Worm (Caenorhabditis elegans) whole organism, young adult: ENCODE measurements around the gene nep-15.
A peak's percentile ranks its signal among the peaks of the same experiment; 100 is the strongest.

Experiments
- B0336.3 ChIP-seq: fragments of 200-800 bp; sonication (Bioruptor generic); IDR thresholded peaks from 2 replicates; pipeline ENCODE4 v1.3.6; 2022; ENCODE audit warnings: missing genetic modification characterization, missing compliant biosample characterization
- C06A6.2 ChIP-seq: fragments of 200-800 bp; sonication (Bioruptor generic); conservative IDR thresholded peaks from 2 replicates; pipeline ENCODE4 v1.3.6; 2022; ENCODE audit warnings: missing genetic modification characterization, missing compliant biosample characterization
- D2030.7 ChIP-seq: fragments of 200-800 bp; sonication (Bioruptor generic); IDR thresholded peaks from 2 replicates; pipeline ENCODE4 v1.3.6; 2022; ENCODE audit warnings: missing genetic modification reagents, missing genetic modification characterization, missing compliant biosample characterization
- F22D6.2 ChIP-seq: sonication (generic microtip); optimal IDR thresholded peaks from 2 replicates; lab custom pipeline; 2016; ENCODE audit warnings: mild to moderate bottlenecking, missing genetic modification characterization, missing compliant biosample characterization
- F23B12.7 ChIP-seq: sonication (generic microtip); optimal IDR thresholded peaks from 2 replicates; lab custom pipeline; 2017; ENCODE audit warnings: missing genetic modification characterization, mild to moderate bottlenecking, missing compliant biosample characterization, antibody characterized with exemption, moderate library complexity; ENCODE audit not compliant: insufficient read depth
- F33H1.4 ChIP-seq: fragments of 200-800 bp; sonication (Bioruptor generic); IDR thresholded peaks from 2 replicates; pipeline ENCODE4 v1.3.6; 2022; ENCODE audit warnings: missing genetic modification reagents, missing genetic modification characterization, missing compliant biosample characterization
- F39B2.1 ChIP-seq: fragments of 200-800 bp; sonication (Bioruptor generic); IDR thresholded peaks from 2 replicates; pipeline ENCODE4 v1.3.6; 2022; ENCODE audit warnings: missing genetic modification reagents, missing genetic modification characterization, missing compliant biosample characterization
- F57A8.1 ChIP-seq: fragments of 200-800 bp; sonication (Bioruptor generic); optimal IDR thresholded peaks from 2 replicates; lab custom pipeline; 2018; ENCODE audit warnings: mild to moderate bottlenecking, missing genetic modification characterization, moderate library complexity, missing compliant biosample characterization
- F57C9.4 ChIP-seq: sonication (generic microtip); optimal IDR thresholded peaks from 2 replicates; lab custom pipeline; 2017; ENCODE audit warnings: mild to moderate bottlenecking, missing genetic modification characterization, missing compliant biosample characterization
- T07F8.4 ChIP-seq: sonication (generic microtip); optimal IDR thresholded peaks from 2 replicates; lab custom pipeline; 2016; ENCODE audit warnings: mild to moderate bottlenecking, missing genetic modification characterization, moderate library complexity, missing compliant biosample characterization
- T26A5.8 ChIP-seq: sonication (generic microtip); optimal IDR thresholded peaks from 2 replicates; lab custom pipeline; 2016; ENCODE audit warnings: missing genetic modification characterization, missing compliant biosample characterization
- Y56A3A.18 ChIP-seq: fragments of 200-800 bp; sonication (Bioruptor generic); IDR thresholded peaks from 2 replicates; pipeline ENCODE4 v1.3.6; 2022; ENCODE audit warnings: missing genetic modification reagents, missing genetic modification characterization, missing compliant biosample characterization
- Y79H2A.3 ChIP-seq: fragments of 200-800 bp; sonication (Bioruptor generic); conservative IDR thresholded peaks from 2 replicates; pipeline ENCODE4 v1.3.6; 2022; ENCODE audit warnings: missing genetic modification reagents, missing genetic modification characterization, missing compliant biosample characterization
- akir-1 ChIP-seq: fragments of 200-800 bp; sonication (Bioruptor generic); optimal IDR thresholded peaks from 2 replicates; lab custom pipeline; 2018; ENCODE audit warnings: mild to moderate bottlenecking, missing genetic modification characterization, moderate library complexity, missing compliant biosample characterization
- athp-1 ChIP-seq: sonication (generic microtip); optimal IDR thresholded peaks from 2 replicates; lab custom pipeline; 2017; ENCODE audit warnings: mild to moderate bottlenecking, missing genetic modification characterization, missing compliant biosample characterization
- attf-6 ChIP-seq: fragments of 200-800 bp; sonication (Bioruptor generic); IDR thresholded peaks from 2 replicates; pipeline ENCODE4 v1.3.6; 2022; ENCODE audit warnings: missing genetic modification reagents, missing genetic modification characterization, missing compliant biosample characterization
- bed-1 ChIP-seq: fragments of 200-800 bp; sonication (Bioruptor generic); IDR thresholded peaks from 2 replicates; pipeline ENCODE4 v1.3.6; 2022; ENCODE audit warnings: missing genetic modification reagents, missing genetic modification characterization, missing compliant biosample characterization
- bed-2 ChIP-seq: fragments of 200-800 bp; sonication (Bioruptor generic); IDR thresholded peaks from 2 replicates; pipeline ENCODE4 v1.3.6; 2022; ENCODE audit warnings: missing genetic modification reagents, missing genetic modification characterization, missing compliant biosample characterization
- ceh-27 ChIP-seq: fragments of 200-800 bp; sonication (Bioruptor generic); optimal IDR thresholded peaks from 2 replicates; lab custom pipeline; 2018; ENCODE audit warnings: mild to moderate bottlenecking, missing genetic modification characterization, moderate library complexity, missing compliant biosample characterization
- dox-1 ChIP-seq: fragments of 200-800 bp; sonication (Bioruptor generic); IDR thresholded peaks from 2 replicates; pipeline ENCODE4 v1.3.6; 2022; ENCODE audit warnings: missing genetic modification reagents, missing genetic modification characterization, missing compliant biosample characterization
- ekl-4 ChIP-seq: fragments of 200-800 bp; sonication (Bioruptor generic); IDR thresholded peaks from 2 replicates; pipeline ENCODE4 v1.3.6; 2022; ENCODE audit warnings: missing genetic modification reagents, missing genetic modification characterization, missing compliant biosample characterization
- gei-17 ChIP-seq: fragments of 200-800 bp; sonication (Bioruptor generic); optimal IDR thresholded peaks from 2 replicates; lab custom pipeline; 2018; ENCODE audit warnings: mild to moderate bottlenecking, missing genetic modification characterization, missing compliant biosample characterization
- him-1 ChIP-seq: sonication (generic microtip); optimal IDR thresholded peaks from 2 replicates; lab custom pipeline; 2016; ENCODE audit warnings: missing genotype, missing genetic modification reagents, missing genetic modification characterization, missing compliant biosample characterization
- hlh-26 ChIP-seq: fragments of 200-800 bp; sonication (Bioruptor generic); conservative IDR thresholded peaks from 2 replicates; pipeline ENCODE4 v1.3.6; 2022; ENCODE audit warnings: missing genetic modification reagents, missing genetic modification characterization, missing compliant biosample characterization
- let-607 ChIP-seq, 2 experiments: fragments of 200-800 bp in 1 of 2; sonication (Bioruptor generic) in 1 of 2; sonication (generic microtip) in 1 of 2; optimal IDR thresholded peaks; 2 replicates each; lab custom pipeline; 2016 to 2018; ENCODE audit warnings: mild to moderate bottlenecking in 2 of 2, missing compliant biosample characterization in 2 of 2, missing genetic modification characterization in 2 of 2, moderate library complexity in 2 of 2, missing genotype in 1 of 2
- lin-40 ChIP-seq: sonication (generic microtip); optimal IDR thresholded peaks from 2 replicates; lab custom pipeline; 2016; ENCODE audit warnings: missing genetic modification characterization, mild to moderate bottlenecking, missing compliant biosample characterization, missing genotype, missing genetic modification reagents
- lir-1 ChIP-seq: fragments of 200-800 bp; sonication (Bioruptor generic); conservative IDR thresholded peaks from 2 replicates; pipeline ENCODE4 v1.3.6; 2022; ENCODE audit warnings: missing genetic modification reagents, missing genetic modification characterization, missing compliant biosample characterization
- madf-10 ChIP-seq: sonication (generic microtip); optimal IDR thresholded peaks from 2 replicates; lab custom pipeline; 2016; ENCODE audit warnings: mild to moderate bottlenecking, missing genetic modification characterization, missing compliant biosample characterization
- madf-3 ChIP-seq: fragments of 200-800 bp; sonication (Bioruptor generic); IDR thresholded peaks from 2 replicates; pipeline ENCODE4 v1.3.6; 2022; ENCODE audit warnings: missing genetic modification reagents, missing genetic modification characterization, missing compliant biosample characterization
- mcd-1 ChIP-seq: fragments of 200-800 bp; sonication (Bioruptor generic); IDR thresholded peaks from 2 replicates; pipeline ENCODE4 v1.3.6; 2022; ENCODE audit warnings: missing genetic modification reagents, missing genetic modification characterization, missing compliant biosample characterization
- mel-28 ChIP-seq: sonication (generic microtip); optimal IDR thresholded peaks from 2 replicates; lab custom pipeline; 2016; ENCODE audit warnings: borderline replicate concordance, mild to moderate bottlenecking, missing genetic modification characterization, missing compliant biosample characterization
- rcor-1 ChIP-seq: fragments of 200-800 bp; sonication (Bioruptor generic); IDR thresholded peaks from 2 replicates; pipeline ENCODE4 v1.3.6; 2022; ENCODE audit warnings: missing genetic modification reagents, missing genetic modification characterization, missing compliant biosample characterization
- sdz-38 ChIP-seq: sonication (generic microtip); optimal IDR thresholded peaks from 2 replicates; lab custom pipeline; 2016; ENCODE audit warnings: missing genotype, missing genetic modification characterization, missing compliant biosample characterization
- somi-1 ChIP-seq: fragments of 200-800 bp; sonication (Bioruptor generic); optimal IDR thresholded peaks from 2 replicates; lab custom pipeline; 2018; ENCODE audit warnings: mild to moderate bottlenecking, missing genetic modification characterization, missing compliant biosample characterization
- unc-130 ChIP-seq: sonication (generic microtip); optimal IDR thresholded peaks from 2 replicates; lab custom pipeline; 2016; ENCODE audit warnings: missing genetic modification reagents, missing genetic modification characterization, missing compliant biosample characterization
- ztf-26 ChIP-seq: sonication (generic microtip); optimal IDR thresholded peaks from 2 replicates; lab custom pipeline; 2017; ENCODE audit warnings: missing genetic modification characterization, missing compliant biosample characterization
- ztf-28 ChIP-seq: fragments of 200-800 bp; sonication (Bioruptor generic); IDR thresholded peaks from 2 replicates; pipeline ENCODE4 v1.3.6; 2022; ENCODE audit warnings: missing genetic modification reagents, missing genetic modification characterization, missing compliant biosample characterization
- ztf-6 ChIP-seq: fragments of 200-800 bp; sonication (Bioruptor generic); IDR thresholded peaks from 2 replicates; pipeline ENCODE4 v1.3.6; 2022; ENCODE audit warnings: missing genetic modification reagents, missing genetic modification characterization, missing compliant biosample characterization

nep-15 gene

DNA sequence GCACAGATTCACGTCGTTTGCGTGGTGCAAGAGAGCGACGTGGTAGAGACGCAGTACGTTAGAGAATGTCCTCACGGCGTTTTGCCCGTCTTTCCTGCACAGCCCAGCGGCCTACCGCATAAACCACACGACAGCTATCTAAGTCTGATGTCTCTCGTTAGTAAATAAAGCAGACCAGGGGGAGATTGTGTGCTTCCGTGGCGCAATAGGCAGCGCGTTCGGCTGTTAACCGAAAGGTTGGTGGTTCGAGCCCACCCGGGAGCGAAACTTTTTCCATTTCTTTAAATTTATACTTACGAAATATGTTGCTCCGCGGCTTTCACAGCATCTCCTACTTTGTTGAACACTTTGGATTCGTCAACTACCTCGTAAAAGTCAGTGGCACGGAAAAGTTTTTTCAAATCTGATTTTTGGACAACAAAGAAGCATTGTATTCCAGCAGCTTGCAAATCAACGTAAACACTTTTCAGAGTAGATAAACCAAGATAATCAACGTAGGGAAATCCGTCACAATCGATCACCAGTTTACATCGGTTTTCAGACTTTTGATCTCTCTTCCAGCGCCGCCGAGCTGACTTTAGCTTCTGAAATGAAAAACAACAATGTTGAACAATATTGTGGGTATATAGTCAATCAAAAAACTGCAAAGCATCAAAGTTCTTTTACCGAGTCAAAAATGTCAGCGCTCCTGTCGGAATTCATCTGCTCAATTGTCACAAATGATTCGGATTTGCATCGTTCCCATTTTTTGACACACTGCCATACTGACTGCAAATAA is 32.5 kb downstream of the nep-15 start (continued):
- TF ChIP-seq F57A8.1 (peak; percentile 70), mcd-1 (GFP tag; lab: Robert Waterston, UW) (no peak; the same call in 1 of the 2 replicates), sdz-38 (tag; lab: Kevin White, UChicago) (peak; percentile 68), dox-1 (peak; percentile 94), ztf-28 (peak; percentile 87; the same call in 1 of the 2 replicates), unc-130 (peak; percentile 51), lir-1 (GFP tag; lab: Robert Waterston, UW) (peak; percentile 82), somi-1 (GFP tag; lab: Kevin White, UChicago) (peak; percentile 89), ceh-27 (peak; percentile 94), ztf-26 (tag; lab: Kevin White, UChicago) (peak; percentile 93), madf-3 (GFP tag; lab: Robert Waterston, UW) (peak; percentile 82), rcor-1 (GFP tag; lab: Robert Waterston, UW) (peak; percentile 89), F39B2.1 (GFP tag; lab: Robert Waterston, UW) (no peak), F22D6.2 (tag; lab: Kevin White, UChicago) (peak; percentile 78), gei-17 (GFP tag; lab: Kevin White, UChicago) (peak; percentile 84), ekl-4 (GFP tag; lab: Robert Waterston, UW) (peak; percentile 90), bed-1 (no peak), madf-10 (tag; lab: Kevin White, UChicago) (peak; percentile 90)

DNA sequence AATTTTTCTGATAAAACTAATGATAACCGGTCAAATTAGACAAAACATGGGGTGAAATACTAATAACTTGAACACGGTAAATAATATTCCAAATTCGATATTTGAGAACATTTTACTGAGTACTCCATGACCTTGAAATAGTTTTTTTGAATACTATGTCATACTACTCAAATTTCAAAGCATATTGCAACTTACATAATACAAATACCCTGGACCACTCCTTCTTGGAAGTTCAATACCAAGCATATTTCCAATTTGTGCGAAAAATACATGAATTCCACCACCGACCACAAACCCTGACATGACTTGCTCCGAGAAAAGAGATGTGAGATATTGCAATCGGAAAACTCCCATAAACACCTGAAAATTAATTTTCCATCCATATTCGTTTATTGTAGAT is 34.8 kb downstream of the nep-15 start:
- TF ChIP-seq attf-6 (GFP tag; lab: Robert Waterston, UW) (no peak), F23B12.7 (no peak), bed-1 (no peak), F57C9.4 (tag; lab: Kevin White, UChicago) (no peak), him-1 (tag; lab: Kevin White, UChicago) (no peak), athp-1 (tag; lab: Kevin White, UChicago) (no peak), bed-2 (GFP tag; lab: Robert Waterston, UW) (no peak)
- TF ChIP-seq, all 124 proteins: peak for 0

DNA sequence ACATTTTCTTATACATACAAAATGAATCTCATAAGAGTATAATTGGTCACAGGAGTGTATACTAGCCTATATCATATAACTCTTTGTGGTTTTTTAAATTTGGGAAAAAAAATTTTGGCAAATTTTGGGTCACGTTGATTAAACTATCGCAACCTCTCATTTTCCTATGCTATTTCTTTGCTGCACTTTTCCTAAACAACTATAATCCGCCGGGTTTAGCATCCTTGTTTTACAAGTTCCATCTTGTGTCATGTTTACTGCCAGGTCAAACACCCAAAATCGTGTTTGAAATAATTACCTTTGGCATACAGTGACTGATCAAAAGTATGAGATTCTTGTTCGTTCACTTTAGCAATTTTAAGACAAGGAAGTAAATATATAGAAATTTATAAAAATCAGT is 36.3 kb downstream of the nep-15 start, which contains the start of gene sulp-3:
TSS of gene sulp-3 (minus strand) at position 101 of the 400 bp plus-strand sequence.
- TF ChIP-seq akir-1 = no peak
- no peak for TF ChIP-seq T26A5.8 (tag; lab: Kevin White, UChicago)
- no peak for TF ChIP-seq hlh-26 (GFP tag; lab: Robert Waterston, UW)
- no peak for TF ChIP-seq athp-1 (tag; lab: Kevin White, UChicago)
- TF ChIP-seq D2030.7 (GFP tag; lab: Robert Waterston, UW) = no peak
- TF ChIP-seq ztf-6 (GFP tag; lab: Robert Waterston, UW) = no peak
- no peak for TF ChIP-seq B0336.3 (GFP tag; lab: Robert Waterston, UW)
- TF ChIP-seq T07F8.4 (tag; lab: Kevin White, UChicago) = no peak
- TF ChIP-seq C06A6.2 (GFP tag; lab: Robert Waterston, UW) = no peak
- TF ChIP-seq attf-6 (GFP tag; lab: Robert Waterston, UW) = no peak
- no peak for TF ChIP-seq ekl-4 (GFP tag; lab: Robert Waterston, UW)
- TF ChIP-seq lir-1 (GFP tag; lab: Robert Waterston, UW) = no peak
- TF ChIP-seq let-607 (tag; optimal IDR thresholded peaks at IDR 0.05; lab: Kevin White, UChicago) = no peak
- no peak for TF ChIP-seq Y56A3A.18 (GFP tag; lab: Robert Waterston, UW)
- no peak for TF ChIP-seq Y79H2A.3 (GFP tag; lab: Robert Waterston, UW)
- no peak for TF ChIP-seq F57C9.4 (tag; lab: Kevin White, UChicago)
- no peak for TF ChIP-seq mel-28 (tag; lab: Kevin White, UChicago)
- no peak for TF ChIP-seq F33H1.4 (GFP tag; lab: Robert Waterston, UW)
- TF ChIP-seq lin-40 (tag; lab: Kevin White, UChicago) = no peak
